Fruit fly (Drosophila melanogaster) whole organism, embryonic: Measurements from ENCODE around the gene CG14839.

ENCODE experiments used
- ATbp ChIP-seq: fragments of 200-800 bp; sonication (Bioruptor generic); optimal IDR thresholded peaks from 2 replicates; lab custom pipeline; 2017; ENCODE audit warnings: missing biosample characterization, mild to moderate bottlenecking, missing genetic modification characterization, missing genetic modification reagents
- Atf3 ChIP-seq: fragments of 200-800 bp; sonication (Bioruptor generic); optimal IDR thresholded peaks from 3 replicates; lab custom pipeline; 2016; ENCODE audit warnings: missing biosample characterization, missing genetic modification characterization
- BtbVII ChIP-seq: fragments of 200-800 bp; sonication (Bioruptor generic); optimal IDR thresholded peaks from 3 replicates; lab custom pipeline; 2017; ENCODE audit warnings: missing biosample characterization, mild to moderate bottlenecking, missing genetic modification characterization
- CG10366 ChIP-seq: fragments of 200-800 bp; sonication (Bioruptor generic); IDR thresholded peaks from 2 replicates; pipeline ENCODE4 v1.3.6; 2022; ENCODE audit warnings: missing biosample characterization, missing genetic modification characterization
- CG11085 ChIP-seq: fragments of 200-800 bp; sonication (Bioruptor generic); IDR thresholded peaks from 2 replicates; pipeline ENCODE4 v1.3.6; 2022; ENCODE audit warnings: missing biosample characterization, missing genetic modification characterization
- CG14710 ChIP-seq: fragments of 200-800 bp; sonication (Bioruptor generic); optimal IDR thresholded peaks from 3 replicates; lab custom pipeline; 2019; ENCODE audit warnings: missing biosample characterization, mild to moderate bottlenecking, missing genetic modification characterization, moderate library complexity
- CG15011 ChIP-seq: fragments of 200-800 bp; sonication (Bioruptor generic); optimal IDR thresholded peaks from 3 replicates; lab custom pipeline; 2018; ENCODE audit warnings: missing biosample characterization, mild to moderate bottlenecking, missing genetic modification characterization
- CG17385 ChIP-seq: fragments of 200-800 bp; sonication (Bioruptor generic); optimal IDR thresholded peaks from 3 replicates; lab custom pipeline; 2018; ENCODE audit warnings: missing biosample characterization, mild to moderate bottlenecking, missing genetic modification characterization
- CG17612 ChIP-seq: fragments of 200-800 bp; sonication (Bioruptor generic); IDR thresholded peaks from 2 replicates; pipeline ENCODE4 v1.3.6; 2022; ENCODE audit warnings: missing biosample characterization, missing genetic modification characterization
- CG18262 ChIP-seq: fragments of 200-800 bp; optimal IDR thresholded peaks from 3 replicates; lab custom pipeline; 2019; ENCODE audit warnings: missing biosample characterization, mild to moderate bottlenecking, missing genetic modification characterization, moderate library complexity
- CG18476 ChIP-seq: fragments of 200-800 bp; sonication (Bioruptor generic); optimal IDR thresholded peaks from 2 replicates; lab custom pipeline; 2016; ENCODE audit warnings: missing biosample characterization, mild to moderate bottlenecking, missing genetic modification characterization
- CG18599 ChIP-seq: fragments of 200-800 bp; sonication (Bioruptor generic); optimal IDR thresholded peaks from 3 replicates; lab custom pipeline; 2017; ENCODE audit warnings: missing biosample characterization, missing genetic modification characterization, mild to moderate bottlenecking, moderate library complexity, missing genetic modification reagents
- CG2678 ChIP-seq: fragments of 200-800 bp; sonication (Bioruptor generic); optimal IDR thresholded peaks from 3 replicates; lab custom pipeline; 2019; ENCODE audit warnings: missing biosample characterization, mild to moderate bottlenecking, missing genetic modification characterization, moderate library complexity
- CG2889 ChIP-seq: fragments of 200-800 bp; sonication (Bioruptor generic); IDR thresholded peaks from 3 replicates; pipeline ENCODE4 v1.3.6; 2022; ENCODE audit warnings: missing biosample characterization, missing genetic modification characterization
- CG30431 ChIP-seq: fragments of 200-800 bp; sonication (Bioruptor generic); optimal IDR thresholded peaks from 2 replicates; lab custom pipeline; 2017; ENCODE audit warnings: missing biosample characterization, missing genetic modification characterization
- CG3281 ChIP-seq: fragments of 200-800 bp; sonication (Bioruptor generic); optimal IDR thresholded peaks from 3 replicates; lab custom pipeline; 2017; ENCODE audit warnings: missing biosample characterization, mild to moderate bottlenecking, missing genetic modification characterization
- CG5245 ChIP-seq: fragments of 200-800 bp; sonication (Bioruptor generic); optimal IDR thresholded peaks from 3 replicates; lab custom pipeline; 2016; ENCODE audit warnings: missing biosample characterization, missing genetic modification characterization
- CG6175 ChIP-seq: fragments of 200-800 bp; sonication (Bioruptor generic); IDR thresholded peaks from 3 replicates; pipeline ENCODE4 v1.3.6; 2022; ENCODE audit warnings: missing biosample characterization, missing genetic modification characterization
- CG7745 ChIP-seq: fragments of 200-800 bp; sonication (Bioruptor generic); optimal IDR thresholded peaks from 2 replicates; lab custom pipeline; 2018; ENCODE audit warnings: missing biosample characterization, mild to moderate bottlenecking, missing genetic modification characterization, moderate library complexity
- Dip3 ChIP-seq: fragments of 200-800 bp; sonication (Bioruptor generic); optimal IDR thresholded peaks from 3 replicates; lab custom pipeline; 2016; ENCODE audit warnings: missing biosample characterization, missing genetic modification characterization
- Doc3 ChIP-seq: fragments of 200-800 bp; sonication (Bioruptor generic); IDR thresholded peaks from 3 replicates; pipeline ENCODE4 v1.3.6; 2022; ENCODE audit warnings: missing biosample characterization, missing genetic modification characterization; ENCODE audit not compliant: partially characterized antibody
- Dp ChIP-seq: fragments of 200-800 bp; sonication (Bioruptor generic); optimal IDR thresholded peaks from 2 replicates; lab custom pipeline; 2018; ENCODE audit warnings: missing biosample characterization, mild to moderate bottlenecking, missing genetic modification characterization, moderate library complexity
- Drgx ChIP-seq: fragments of 200-800 bp; sonication (Bioruptor generic); IDR thresholded peaks from 2 replicates; pipeline ENCODE4 v1.3.6; 2022; ENCODE audit warnings: missing biosample characterization, missing genetic modification characterization
- GATAe ChIP-seq: fragments of 200-800 bp; sonication (Bioruptor generic); conservative IDR thresholded peaks from 2 replicates; pipeline ENCODE4 v1.3.6; 2022; ENCODE audit warnings: missing biosample characterization, missing genetic modification characterization
- Gug ChIP-seq: fragments of 200-800 bp; sonication (Bioruptor generic); IDR thresholded peaks from 4 replicates; pipeline ENCODE4 v1.3.6; 2022; ENCODE audit warnings: missing biosample characterization, missing genetic modification characterization
- HmgD ChIP-seq: fragments of 200-800 bp; sonication (Bioruptor generic); optimal IDR thresholded peaks from 3 replicates; lab custom pipeline; 2016; ENCODE audit warnings: missing biosample characterization, missing genetic modification characterization
- HmgZ ChIP-seq: fragments of 200-800 bp; sonication (Bioruptor generic); optimal IDR thresholded peaks from 2 replicates; lab custom pipeline; 2018; ENCODE audit warnings: missing biosample characterization, mild to moderate bottlenecking, missing genetic modification characterization
- Hsf ChIP-seq: fragments of 200-800 bp; sonication (Bioruptor generic); optimal IDR thresholded peaks from 3 replicates; lab custom pipeline; 2016; ENCODE audit warnings: missing biosample characterization, missing genetic modification characterization
- Meics ChIP-seq: fragments of 200-800 bp; sonication (Bioruptor generic); optimal IDR thresholded peaks from 2 replicates; lab custom pipeline; 2017; ENCODE audit warnings: missing biosample characterization, mild to moderate bottlenecking, missing genetic modification characterization
- Nf-YC ChIP-seq: fragments of 200-800 bp; optimal IDR thresholded peaks from 3 replicates; lab custom pipeline; 2019; ENCODE audit warnings: missing biosample characterization, mild to moderate bottlenecking, missing genetic modification characterization, moderate library complexity
- YL-1 ChIP-seq: fragments of 200-800 bp; sonication (Bioruptor generic); optimal IDR thresholded peaks from 3 replicates; lab custom pipeline; 2017; ENCODE audit warnings: missing biosample characterization, mild to moderate bottlenecking, missing genetic modification characterization
- ab ChIP-seq: fragments of 200-800 bp; sonication (Bioruptor generic); optimal IDR thresholded peaks from 2 replicates; lab custom pipeline; 2016; ENCODE audit warnings: missing biosample characterization, missing genetic modification characterization
- amos ChIP-seq: fragments of 200-800 bp; sonication (Bioruptor generic); IDR thresholded peaks from 2 replicates; pipeline ENCODE4 v1.3.6; 2022; ENCODE audit warnings: missing biosample characterization, missing genetic modification characterization; ENCODE audit not compliant: partially characterized antibody
- aop ChIP-seq: fragments of 200-800 bp; sonication (Bioruptor generic); IDR thresholded peaks from 2 replicates; pipeline ENCODE4 v1.3.6; 2022; ENCODE audit warnings: missing biosample characterization, missing genetic modification characterization
- bsh ChIP-seq, 2 experiments: fragments of 200-800 bp; sonication (Bioruptor generic); optimal IDR thresholded peaks; 2 replicates each; lab custom pipeline; 2017 to 2018; ENCODE audit warnings: mild to moderate bottlenecking in 2 of 2, missing biosample characterization in 2 of 2, missing genetic modification characterization in 2 of 2, moderate library complexity in 1 of 2
- corto ChIP-seq: fragments of 200-800 bp; sonication (Bioruptor generic); optimal IDR thresholded peaks from 2 replicates; lab custom pipeline; 2016; ENCODE audit warnings: missing biosample characterization, mild to moderate bottlenecking, missing genetic modification characterization, moderate library complexity
- croc ChIP-seq: fragments of 200-800 bp; sonication (Bioruptor generic); conservative IDR thresholded peaks from 3 replicates; pipeline ENCODE4 v1.3.6; 2022; ENCODE audit warnings: missing biosample characterization, missing genetic modification characterization
- crol ChIP-seq: fragments of 200-800 bp; sonication (Bioruptor generic); IDR thresholded peaks from 2 replicates; pipeline ENCODE4 v1.3.6; 2022; ENCODE audit warnings: missing biosample characterization, missing genetic modification characterization
- disco-r ChIP-seq: fragments of 200-800 bp; sonication (Bioruptor generic); optimal IDR thresholded peaks from 2 replicates; lab custom pipeline; 2016; ENCODE audit warnings: missing biosample characterization, missing genetic modification characterization
- emc ChIP-seq: fragments of 200-800 bp; sonication (Bioruptor generic); optimal IDR thresholded peaks from 2 replicates; lab custom pipeline; 2016; ENCODE audit warnings: missing biosample characterization, missing genetic modification characterization
- gce ChIP-seq: fragments of 200-800 bp; sonication (Bioruptor generic); IDR thresholded peaks from 3 replicates; pipeline ENCODE4 v1.3.6; 2022; ENCODE audit warnings: missing biosample characterization, missing genetic modification characterization
- grau ChIP-seq: fragments of 200-800 bp; optimal IDR thresholded peaks from 3 replicates; lab custom pipeline; 2019; ENCODE audit warnings: missing biosample characterization, mild to moderate bottlenecking, missing genetic modification characterization, moderate library complexity
- gro ChIP-seq: fragments of 200-800 bp; sonication (Bioruptor generic); optimal IDR thresholded peaks from 2 replicates; lab custom pipeline; 2016; ENCODE audit warnings: missing biosample characterization, missing genetic modification characterization
- h ChIP-seq: fragments of >200 bp; optimal IDR thresholded peaks from 2 replicates; lab custom pipeline; 2017
- ham ChIP-seq: fragments of 200-800 bp; sonication (Bioruptor generic); IDR thresholded peaks from 2 replicates; pipeline ENCODE4 v1.3.6; 2022; ENCODE audit warnings: missing biosample characterization, missing genetic modification characterization
- mld ChIP-seq: fragments of 200-800 bp; sonication (Bioruptor generic); IDR thresholded peaks from 3 replicates; pipeline ENCODE4 v1.3.6; 2022; ENCODE audit warnings: missing biosample characterization, missing genetic modification characterization; ENCODE audit not compliant: partially characterized antibody
- ranshi ChIP-seq: fragments of 200-800 bp; sonication (Bioruptor generic); IDR thresholded peaks from 2 replicates; pipeline ENCODE4 v1.3.6; 2022; ENCODE audit warnings: missing biosample characterization, missing genetic modification characterization
- so ChIP-seq: fragments of 200-800 bp; sonication (Bioruptor generic); IDR thresholded peaks from 3 replicates; pipeline ENCODE4 v1.3.6; 2022; ENCODE audit warnings: missing biosample characterization, missing genetic modification characterization
- toy ChIP-seq: fragments of 200-800 bp; sonication (Bioruptor generic); IDR thresholded peaks from 2 replicates; pipeline ENCODE4 v1.3.6; 2022; ENCODE audit warnings: missing biosample characterization, missing genetic modification characterization
- twi ChIP-seq: fragments of 200-800 bp; optimal IDR thresholded peaks from 2 replicates; lab custom pipeline; 2019; ENCODE audit warnings: missing biosample characterization, mild to moderate bottlenecking, missing genetic modification characterization, moderate library complexity
- tx ChIP-seq: fragments of 200-800 bp; sonication (Bioruptor generic); optimal IDR thresholded peaks from 2 replicates; lab custom pipeline; 2016; ENCODE audit warnings: missing biosample characterization, missing genetic modification characterization
- zf30C ChIP-seq: fragments of 200-800 bp; sonication (Bioruptor generic); optimal IDR thresholded peaks from 3 replicates; lab custom pipeline; 2018; ENCODE audit warnings: missing biosample characterization, mild to moderate bottlenecking, missing genetic modification characterization

The CG14839 gene

DNA sequence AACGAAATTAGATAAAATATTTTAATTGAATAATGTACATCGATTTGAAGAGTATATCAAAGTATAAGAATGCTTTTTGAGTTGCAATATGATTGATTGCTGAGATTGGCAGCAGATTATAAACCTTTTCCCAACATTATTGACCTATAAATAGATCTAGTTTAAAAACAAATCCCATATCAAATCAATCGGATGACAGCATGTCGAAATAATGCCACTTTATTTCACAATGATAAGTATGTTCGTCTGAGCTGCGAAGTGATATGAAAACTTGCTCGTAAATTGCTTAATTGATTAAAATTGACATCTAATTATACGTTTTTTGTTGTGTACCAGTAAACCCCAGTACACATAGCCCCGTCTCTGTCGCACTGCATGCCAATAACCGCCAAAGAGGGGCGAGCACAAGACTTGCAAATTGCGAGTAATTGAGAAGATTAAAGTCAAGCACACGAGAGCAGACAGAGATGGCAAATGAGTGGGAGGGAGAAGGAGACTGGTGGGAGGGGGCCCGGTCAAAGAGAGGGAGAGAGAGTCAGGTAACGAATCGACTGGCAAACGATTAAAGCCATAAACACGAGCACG lies 20.9 kb downstream of the CG14839 start (continued):
- no peak for TF ChIP-seq corto (GFP tag; lab: Kevin White, UChicago)
- TF ChIP-seq Atf3, result peak; percentile 2
- peak; percentile 37 for TF ChIP-seq Dip3 (GFP tag; lab: Kevin White, UChicago)
- no peak for TF ChIP-seq disco-r
- no peak for TF ChIP-seq toy (GFP tag; lab: Robert Waterston, UW)
- TF ChIP-seq CG15011 (GFP tag; lab: Kevin White, UChicago), result peak; percentile 25
- no peak for TF ChIP-seq CG18262 (tag; lab: Kevin White, UChicago)
- TF ChIP-seq CG11085 (GFP tag; lab: Robert Waterston, UW), result no peak
- TF ChIP-seq YL-1 (GFP tag; lab: Kevin White, UChicago), result no peak
- no peak for TF ChIP-seq ab (GFP tag; lab: Kevin White, UChicago)
- no peak for TF ChIP-seq amos (GFP tag; lab: Robert Waterston, UW)
- no peak for TF ChIP-seq tx (GFP tag; lab: Kevin White, UChicago)
- TF ChIP-seq GATAe, result no peak
- no peak for TF ChIP-seq aop (GFP tag; lab: Robert Waterston, UW)
- no peak; the same call in 2 of the 4 replicates for TF ChIP-seq Gug (GFP tag; lab: Robert Waterston, UW)
- TF ChIP-seq HmgD (GFP tag; lab: Kevin White, UChicago), result no peak
- TF ChIP-seq ATbp (GFP tag; lab: Kevin White, UChicago), result no peak
- TF ChIP-seq Hsf (GFP tag; lab: Kevin White, UChicago), result peak; percentile 72
- no peak for TF ChIP-seq CG14710
- TF ChIP-seq CG17385 (GFP tag; lab: Kevin White, UChicago), result peak; percentile 18
- no peak for TF ChIP-seq so (GFP tag; lab: Robert Waterston, UW)
- no peak for TF ChIP-seq h
- peak; percentile 4 for TF ChIP-seq HmgZ (tag; lab: Kevin White, UChicago)
- TF ChIP-seq CG10366, result no peak
- no peak for TF ChIP-seq zf30C (GFP tag; lab: Kevin White, UChicago)
- TF ChIP-seq bsh (GFP tag; optimal IDR thresholded peaks at IDR 0.05; lab: Kevin White, UChicago), result no peak
- peak; percentile 45 for TF ChIP-seq Meics (GFP tag; lab: Kevin White, UChicago)
- no peak for TF ChIP-seq twi (tag; lab: Kevin White, UChicago)
- TF ChIP-seq CG7745 (tag; lab: Kevin White, UChicago), result no peak
- no peak for TF ChIP-seq CG18476 (GFP tag; lab: Kevin White, UChicago)
- no peak for TF ChIP-seq Doc3
- peak; percentile 22 for TF ChIP-seq CG18599 (GFP tag; lab: Kevin White, UChicago)
- peak; percentile 58 for TF ChIP-seq CG3281 (GFP tag; lab: Kevin White, UChicago)
- TF ChIP-seq ham, result no peak
- no peak for TF ChIP-seq CG30431 (GFP tag; lab: Kevin White, UChicago)
- TF ChIP-seq CG2889 (GFP tag; lab: Robert Waterston, UW), result no peak
- peak; percentile 55 for TF ChIP-seq CG2678 (tag; lab: Kevin White, UChicago)
- TF ChIP-seq ranshi, result no peak
- no peak for TF ChIP-seq mld (GFP tag; lab: Robert Waterston, UW)
- TF ChIP-seq croc (GFP tag; lab: Robert Waterston, UW), result no peak
- TF ChIP-seq emc, result no peak
- no peak for TF ChIP-seq CG5245
- TF ChIP-seq gro (GFP tag; lab: Kevin White, UChicago), result peak; percentile 76
- TF ChIP-seq CG6175, result no peak
- no peak for TF ChIP-seq Nf-YC (tag; lab: Kevin White, UChicago)
- TF ChIP-seq BtbVII (GFP tag; lab: Kevin White, UChicago), result no peak
- no peak for TF ChIP-seq Dp (GFP tag; lab: Kevin White, UChicago)
- no peak for TF ChIP-seq Drgx (GFP tag; lab: Robert Waterston, UW)
- no peak for TF ChIP-seq gce (GFP tag; lab: Robert Waterston, UW)
- no peak for TF ChIP-seq CG17612 (GFP tag; lab: Robert Waterston, UW)
- TF ChIP-seq grau, result peak; percentile 61
- no peak for TF ChIP-seq crol (GFP tag; lab: Robert Waterston, UW)
